Worm (Caenorhabditis elegans): ENCODE measurements around the gene str-228.

The str-228 gene

DNA sequence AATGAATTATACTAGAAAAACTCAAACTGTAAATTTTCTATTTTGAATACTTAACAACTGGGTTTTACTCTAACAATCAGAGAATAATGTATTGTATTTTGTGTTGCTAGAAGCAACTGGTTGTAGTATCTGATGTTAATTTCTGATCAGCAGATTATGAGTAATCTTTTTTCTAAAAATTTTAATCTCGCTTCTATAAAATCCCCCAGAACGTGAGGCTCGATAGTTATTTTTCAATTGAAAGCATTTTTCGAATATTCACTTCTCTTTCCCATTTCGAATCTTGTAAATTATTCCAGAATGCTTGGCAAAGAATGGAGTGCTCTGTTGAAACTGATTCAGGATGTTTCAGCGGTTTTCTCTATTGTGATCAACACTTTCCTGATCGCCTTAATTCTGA, 7.9 kb downstream of the str-228 start, which contains the start of gene str-227:
TSS of gene str-227 (plus strand) at position 301 of the 400 bp plus-strand sequence.
- TF ChIP-seq lin-54 (GFP tag; optimal IDR thresholded peaks at IDR 0.05) = no peak
- no peak for TF ChIP-seq Y53F4B.3 (GFP tag; IDR thresholded peaks at IDR 0.05)
- TF ChIP-seq lsl-1 (GFP tag; optimal IDR thresholded peaks at IDR 0.05) = no peak
- no peak for TF ChIP-seq unc-130 (GFP tag; optimal IDR thresholded peaks at IDR 0.05)
- no peak for TF ChIP-seq tlf-1 (GFP tag; optimal IDR thresholded peaks at IDR 0.05)
- TF ChIP-seq lin-35 (GFP tag; optimal IDR thresholded peaks at IDR 0.05) = no peak
- no peak for TF ChIP-seq egl-44 (GFP tag; IDR thresholded peaks at IDR 0.05)
- no peak for TF ChIP-seq ceh-58 (GFP tag; IDR thresholded peaks at IDR 0.05)
- no peak for TF ChIP-seq ets-4 (GFP tag; optimal IDR thresholded peaks at IDR 0.05)
- no peak for TF ChIP-seq nfya-1 (tag; optimal IDR thresholded peaks at IDR 0.05; ENCODE audit: borderline replicate concordance, insufficient read depth)
- no peak for TF ChIP-seq Y67H2A.10 (GFP tag; conservative IDR thresholded peaks at IDR 0.05)
- no peak for TF ChIP-seq nfyb-1 (GFP tag; IDR thresholded peaks at IDR 0.05)
- no peak for TF ChIP-seq F57A8.1 (GFP tag; optimal IDR thresholded peaks at IDR 0.05)
- no peak for TF ChIP-seq atf-7 (tag; optimal IDR thresholded peaks at IDR 0.05)
- no peak for TF ChIP-seq ceh-79 (tag; optimal IDR thresholded peaks at IDR 0.05)
- no peak for TF ChIP-seq attf-3 (GFP tag; conservative IDR thresholded peaks at IDR 0.05)
- TF ChIP-seq rpc-1 (optimal IDR thresholded peaks at IDR 0.05) = no peak
- no peak for TF ChIP-seq rpc-1 (tag; optimal IDR thresholded peaks at IDR 0.05)
- no peak for TF ChIP-seq pbrm-1 (GFP tag; IDR thresholded peaks at IDR 0.05)
- TF ChIP-seq F10E7.11 (tag; optimal IDR thresholded peaks at IDR 0.05) = no peak
- TF ChIP-seq D2030.7 (GFP tag; IDR thresholded peaks at IDR 0.05) = no peak

DNA sequence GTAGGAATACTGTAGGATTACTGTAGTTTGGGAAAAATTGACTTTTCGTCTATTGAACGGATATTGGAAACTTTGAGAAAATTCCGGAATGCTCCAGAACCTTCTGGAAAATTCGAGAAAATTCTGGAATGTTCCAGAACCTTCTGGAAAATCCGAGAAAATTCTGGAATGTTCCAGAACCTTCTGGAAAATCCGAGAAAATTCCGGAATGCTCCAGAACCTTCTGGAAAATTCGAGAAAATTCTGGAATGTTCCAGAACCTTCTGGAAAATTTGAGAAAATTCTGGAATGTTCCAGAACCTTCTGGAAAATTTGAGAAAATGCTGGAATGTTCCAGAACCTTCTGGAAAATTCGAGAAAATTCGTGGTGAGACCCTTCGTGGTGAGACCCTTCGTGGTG, 10.4 kb downstream of the str-228 start:
- peak; percentile 43; the same call in 1 of the 2 replicates for TF ChIP-seq nfyb-1 (GFP tag; IDR thresholded peaks at IDR 0.05)
- TF ChIP-seq dox-1 (GFP tag; IDR thresholded peaks at IDR 0.05) = peak; percentile 75
- TF ChIP-seq hsf-1 (GFP tag; IDR thresholded peaks at IDR 0.05) = peak; percentile 97
- TF ChIP-seq Y53F4B.3 (GFP tag; IDR thresholded peaks at IDR 0.05) = peak; percentile 18; the same call in 1 of the 2 replicates
- peak; percentile 41; the same call in 1 of the 2 replicates for TF ChIP-seq madf-6 (GFP tag; IDR thresholded peaks at IDR 0.05)

DNA sequence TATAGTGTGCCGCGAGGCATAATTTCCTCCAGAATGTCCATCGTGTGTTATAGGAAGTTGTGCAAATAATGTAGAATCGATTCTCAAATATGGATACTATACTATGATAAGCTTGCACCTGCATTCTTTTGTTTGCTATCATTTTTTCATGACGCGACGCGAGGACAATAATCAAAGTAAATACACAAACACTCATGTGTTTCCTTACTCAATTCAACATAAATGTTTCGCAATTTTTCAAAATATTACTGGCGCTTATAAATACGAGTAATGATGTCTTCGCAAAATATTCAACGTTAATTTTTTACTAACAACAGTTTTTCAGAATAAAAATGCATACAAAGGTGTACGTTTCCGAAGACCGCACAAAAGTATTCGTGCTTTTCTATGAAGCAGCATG, 13.3 kb downstream of the str-228 start, which contains the start of gene irg-1:
TSS of gene irg-1 (plus strand) at position 326 of the 400 bp plus-strand sequence.
- TF ChIP-seq cebp-1 (GFP tag; IDR thresholded peaks at IDR 0.05) (peak; percentile 25; the same call in 1 of the 2 replicates), cebp-1 (tag; optimal IDR thresholded peaks at IDR 0.05) (no peak), athp-1 (tag; optimal IDR thresholded peaks at IDR 0.05) (no peak)

DNA sequence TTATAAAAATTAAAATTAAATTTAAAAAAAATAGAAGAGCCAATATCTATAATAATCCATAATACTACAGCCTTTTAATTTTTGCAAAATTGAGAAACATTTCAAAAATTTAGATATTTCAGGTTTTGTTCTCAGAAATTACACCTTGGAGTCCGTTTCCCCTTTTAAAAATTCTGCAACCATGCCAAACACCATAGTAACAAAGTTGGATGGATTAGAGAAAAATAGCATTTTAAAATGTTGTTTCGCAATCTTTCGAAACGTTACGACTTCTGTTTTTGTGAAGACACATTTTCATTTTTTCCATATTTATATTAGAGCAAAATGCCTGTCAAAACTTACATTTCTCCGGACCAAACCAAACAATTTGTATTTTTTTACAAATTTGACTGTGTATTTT, 15.0 kb downstream of the str-228 start, which contains the start of gene T24A6.7:
TSS of gene T24A6.7 (plus strand) at position 301 of the 400 bp plus-strand sequence.
- TF ChIP-seq nhr-179 (tag; optimal IDR thresholded peaks at IDR 0.05) (no peak), cebp-2 (GFP tag; IDR thresholded peaks at IDR 0.05) (no peak)

DNA sequence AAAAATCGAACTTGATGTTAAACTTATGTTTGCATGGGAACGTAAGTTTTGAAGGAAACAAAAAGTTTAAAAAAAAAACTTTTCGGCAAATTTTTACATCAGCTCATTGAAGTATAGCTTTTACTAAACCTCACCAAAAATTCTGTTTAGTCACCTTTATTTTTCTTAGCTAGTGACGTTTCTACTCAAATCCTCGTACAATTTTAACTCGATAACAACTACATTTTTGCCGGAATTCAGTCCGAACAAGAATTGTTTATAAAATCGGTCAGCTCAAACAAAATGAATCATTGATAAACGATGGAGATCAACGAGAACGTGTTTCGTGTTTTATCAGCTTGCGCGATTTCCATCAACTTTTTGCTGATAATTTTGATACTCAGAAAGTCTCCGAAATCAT, 16.9 kb downstream of the str-228 start, which contains the start of gene str-260:
TSS of gene str-260 (plus strand) at position 301 of the 400 bp plus-strand sequence.
- TF ChIP-seq zim-3 (tag; optimal IDR thresholded peaks at IDR 0.05) (no peak), ccch-3 (GFP tag; optimal IDR thresholded peaks at IDR 0.05) (no peak), bed-2 (GFP tag; IDR thresholded peaks at IDR 0.05) (no peak), somi-1 (GFP tag; optimal IDR thresholded peaks at IDR 0.05) (no peak), ztf-18 (tag; optimal IDR thresholded peaks at IDR 0.05) (no peak)

All from whole organism, young adult.